Fruit fly (Drosophila melanogaster) whole organism, prepupa: Measurements from ENCODE around the gene Rdl.
A peak's percentile ranks its signal among the peaks of the same experiment; 100 is the strongest.

Experiments used
- Blimp-1 ChIP-seq: fragments of 200-800 bp; sonication (Bioruptor generic); optimal IDR thresholded peaks from 3 replicates; lab custom pipeline; 2017; ENCODE audit warnings: missing biosample characterization, missing genetic modification characterization, mild to moderate bottlenecking, moderate library complexity, missing genetic modification reagents
- CG10631 ChIP-seq: fragments of 200-800 bp; sonication (Bioruptor generic); optimal IDR thresholded peaks from 2 replicates; lab custom pipeline; 2016; ENCODE audit warnings: missing biosample characterization, missing genetic modification characterization
- CG10669 ChIP-seq: fragments of 200-800 bp; sonication (Bioruptor generic); optimal IDR thresholded peaks from 3 replicates; lab custom pipeline; 2018; ENCODE audit warnings: missing biosample characterization, mild to moderate bottlenecking, missing genetic modification characterization, moderate library complexity
- CG11762 ChIP-seq: fragments of 200-800 bp; sonication (Bioruptor generic); optimal IDR thresholded peaks from 3 replicates; lab custom pipeline; 2016; ENCODE audit warnings: missing biosample characterization, missing genetic modification characterization; ENCODE audit not compliant: insufficient read depth
- CG15336 ChIP-seq: fragments of 200-800 bp; sonication (Bioruptor generic); IDR thresholded peaks from 2 replicates; pipeline ENCODE4 v1.3.6; 2022; ENCODE audit warnings: missing biosample characterization, missing genetic modification characterization
- CG1621 ChIP-seq: fragments of 200-800 bp; sonication (Bioruptor generic); optimal IDR thresholded peaks from 3 replicates; lab custom pipeline; 2018; ENCODE audit warnings: missing biosample characterization, mild to moderate bottlenecking, missing genetic modification characterization
- CG16779 ChIP-seq: fragments of 200-800 bp; sonication (Bioruptor generic); optimal IDR thresholded peaks from 3 replicates; lab custom pipeline; 2017; ENCODE audit warnings: missing biosample characterization, mild to moderate bottlenecking, missing genetic modification characterization
- CG31627 ChIP-seq: fragments of 200-800 bp; sonication (Bioruptor generic); optimal IDR thresholded peaks from 3 replicates; lab custom pipeline; 2016; ENCODE audit warnings: missing biosample characterization, missing genetic modification characterization
- CG32006 ChIP-seq: fragments of 200-800 bp; sonication (Bioruptor generic); optimal IDR thresholded peaks from 3 replicates; lab custom pipeline; 2017; ENCODE audit warnings: missing biosample characterization, mild to moderate bottlenecking, missing genetic modification characterization
- CG3919 ChIP-seq: fragments of 200-800 bp; sonication (Bioruptor generic); optimal IDR thresholded peaks from 3 replicates; lab custom pipeline; 2016; ENCODE audit warnings: missing biosample characterization, missing genetic modification characterization
- CG4318 ChIP-seq: fragments of 200-800 bp; sonication (Bioruptor generic); optimal IDR thresholded peaks from 3 replicates; lab custom pipeline; 2017; ENCODE audit warnings: missing biosample characterization, mild to moderate bottlenecking, missing genetic modification characterization
- CG6163 ChIP-seq: fragments of 200-800 bp; sonication (Bioruptor generic); IDR thresholded peaks from 3 replicates; pipeline ENCODE4 v1.3.6; 2022; ENCODE audit warnings: missing biosample characterization, missing genetic modification characterization
- CG6792 ChIP-seq: fragments of 200-800 bp; sonication (Bioruptor generic); optimal IDR thresholded peaks from 3 replicates; lab custom pipeline; 2016; ENCODE audit warnings: missing biosample characterization, missing genetic modification characterization
- CG6808 ChIP-seq: fragments of 200-800 bp; sonication (Bioruptor generic); optimal IDR thresholded peaks from 3 replicates; lab custom pipeline; 2017; ENCODE audit warnings: missing biosample characterization, missing genetic modification characterization, mild to moderate bottlenecking, moderate library complexity, missing genetic modification reagents
- CG6854 ChIP-seq: fragments of 200-800 bp; sonication (Bioruptor generic); optimal IDR thresholded peaks from 2 replicates; lab custom pipeline; 2017; ENCODE audit warnings: missing biosample characterization, mild to moderate bottlenecking, missing genetic modification characterization
- CG7368 ChIP-seq: fragments of 200-800 bp; sonication (Bioruptor generic); optimal IDR thresholded peaks from 3 replicates; lab custom pipeline; 2016; ENCODE audit warnings: missing biosample characterization, missing genetic modification characterization
- CG8319 ChIP-seq: fragments of 200-800 bp; sonication (Bioruptor generic); optimal IDR thresholded peaks from 3 replicates; lab custom pipeline; 2016; ENCODE audit warnings: missing biosample characterization, missing genetic modification characterization
- CG9139 ChIP-seq: fragments of 200-800 bp; sonication (Bioruptor generic); optimal IDR thresholded peaks from 3 replicates; lab custom pipeline; 2017; ENCODE audit warnings: missing biosample characterization, mild to moderate bottlenecking, missing genetic modification characterization
- Eip75B ChIP-seq: fragments of 200-800 bp; sonication (Bioruptor generic); optimal IDR thresholded peaks from 3 replicates; lab custom pipeline; 2016; ENCODE audit warnings: missing biosample characterization, missing genetic modification characterization
- Ets21C ChIP-seq: fragments of 200-800 bp; sonication (Bioruptor generic); optimal IDR thresholded peaks from 3 replicates; lab custom pipeline; 2016; ENCODE audit warnings: missing biosample characterization, missing genetic modification characterization
- Ets96B ChIP-seq: fragments of 200-800 bp; optimal IDR thresholded peaks from 2 replicates; lab custom pipeline; 2019; ENCODE audit warnings: missing biosample characterization, mild to moderate bottlenecking, missing genetic modification characterization, moderate library complexity
- Gug ChIP-seq: fragments of 200-800 bp; sonication (Bioruptor generic); IDR thresholded peaks from 2 replicates; pipeline ENCODE4 v1.3.6; 2022; ENCODE audit warnings: missing biosample characterization, missing genetic modification characterization
- Hr38 ChIP-seq: sonication (Bioruptor generic); optimal IDR thresholded peaks from 2 replicates; lab custom pipeline; 2016; ENCODE audit warnings: missing biosample characterization, missing genetic modification characterization
- Hr39 ChIP-seq: fragments of 200-800 bp; sonication (Bioruptor generic); optimal IDR thresholded peaks from 2 replicates; lab custom pipeline; 2016; ENCODE audit warnings: missing biosample characterization, missing genetic modification characterization
- Hr4 ChIP-seq: fragments of 200-800 bp; sonication (Bioruptor generic); optimal IDR thresholded peaks from 3 replicates; lab custom pipeline; 2016; ENCODE audit warnings: missing biosample characterization, missing genetic modification characterization
- Lpt ChIP-seq: fragments of 200-800 bp; sonication (Bioruptor generic); optimal IDR thresholded peaks from 3 replicates; lab custom pipeline; 2016; ENCODE audit warnings: missing biosample characterization, missing genetic modification characterization
- Met ChIP-seq: fragments of 200-800 bp; sonication (Bioruptor generic); optimal IDR thresholded peaks from 3 replicates; lab custom pipeline; 2016; ENCODE audit warnings: missing biosample characterization, missing genetic modification characterization
- OdsH ChIP-seq: fragments of 200-800 bp; sonication (Bioruptor generic); optimal IDR thresholded peaks from 3 replicates; lab custom pipeline; 2016; ENCODE audit warnings: missing biosample characterization, missing genetic modification characterization
- Sox102F ChIP-seq: fragments of 200-800 bp; sonication (Bioruptor generic); optimal IDR thresholded peaks from 2 replicates; lab custom pipeline; 2016; ENCODE audit warnings: missing biosample characterization, mild to moderate bottlenecking, missing genetic modification characterization
- Sox14 ChIP-seq: fragments of 200-800 bp; sonication (Bioruptor generic); optimal IDR thresholded peaks from 3 replicates; lab custom pipeline; 2016; ENCODE audit warnings: missing biosample characterization, missing genetic modification characterization
- Sox15 ChIP-seq: fragments of 200-800 bp; sonication (Bioruptor generic); optimal IDR thresholded peaks from 3 replicates; lab custom pipeline; 2016; ENCODE audit warnings: missing biosample characterization, missing genetic modification characterization
- achi ChIP-seq: fragments of 200-800 bp; sonication (Bioruptor generic); optimal IDR thresholded peaks from 3 replicates; lab custom pipeline; 2016; ENCODE audit warnings: missing biosample characterization, missing genetic modification characterization
- dac ChIP-seq: fragments of 200-800 bp; sonication (Bioruptor generic); optimal IDR thresholded peaks from 2 replicates; lab custom pipeline; 2017; ENCODE audit warnings: missing biosample characterization, mild to moderate bottlenecking, missing genetic modification characterization
- dsx ChIP-seq: fragments of 200-800 bp; optimal IDR thresholded peaks from 3 replicates; lab custom pipeline; 2019; ENCODE audit warnings: missing biosample characterization, mild to moderate bottlenecking, missing genetic modification characterization, moderate library complexity; ENCODE audit not compliant: poor library complexity, severe bottlenecking
- eg ChIP-seq: fragments of 200-800 bp; sonication (Bioruptor generic); IDR thresholded peaks from 3 replicates; pipeline ENCODE4 v1.3.6; 2022; ENCODE audit warnings: missing biosample characterization, missing genetic modification characterization
- esn ChIP-seq: fragments of 200-800 bp; sonication (Bioruptor generic); optimal IDR thresholded peaks from 2 replicates; lab custom pipeline; 2016; ENCODE audit warnings: missing biosample characterization, mild to moderate bottlenecking, missing genetic modification characterization, moderate library complexity
- fd85E ChIP-seq: fragments of 200-800 bp; sonication (Bioruptor generic); optimal IDR thresholded peaks from 3 replicates; lab custom pipeline; 2016; ENCODE audit warnings: missing biosample characterization, missing genetic modification characterization
- lz ChIP-seq: fragments of 200-800 bp; sonication (Bioruptor generic); optimal IDR thresholded peaks from 3 replicates; lab custom pipeline; 2016; ENCODE audit warnings: missing biosample characterization, missing genetic modification characterization
- net ChIP-seq: fragments of 200-800 bp; sonication (Bioruptor generic); optimal IDR thresholded peaks from 3 replicates; lab custom pipeline; 2016; ENCODE audit warnings: missing biosample characterization, missing genetic modification characterization
- pdm3 ChIP-seq: fragments of 200-800 bp; sonication (Bioruptor generic); optimal IDR thresholded peaks from 3 replicates; lab custom pipeline; 2016; ENCODE audit warnings: missing biosample characterization, missing genetic modification characterization
- salr ChIP-seq, 2 experiments: fragments of 200-800 bp; sonication (Bioruptor generic); optimal IDR thresholded peaks; 3 replicates each; lab custom pipeline; 2016 to 2018; ENCODE audit warnings: missing biosample characterization in 2 of 2, missing genetic modification characterization in 2 of 2, mild to moderate bottlenecking in 1 of 2
- spab ChIP-seq: fragments of 200-800 bp; sonication (Bioruptor generic); optimal IDR thresholded peaks from 2 replicates; lab custom pipeline; 2017; ENCODE audit warnings: missing biosample characterization, mild to moderate bottlenecking, missing genetic modification characterization, missing genetic modification reagents
- vri ChIP-seq: fragments of 200-800 bp; sonication (Bioruptor generic); optimal IDR thresholded peaks from 3 replicates; lab custom pipeline; 2016; ENCODE audit warnings: missing biosample characterization, mild to moderate bottlenecking, missing genetic modification characterization

The Rdl gene

DNA sequence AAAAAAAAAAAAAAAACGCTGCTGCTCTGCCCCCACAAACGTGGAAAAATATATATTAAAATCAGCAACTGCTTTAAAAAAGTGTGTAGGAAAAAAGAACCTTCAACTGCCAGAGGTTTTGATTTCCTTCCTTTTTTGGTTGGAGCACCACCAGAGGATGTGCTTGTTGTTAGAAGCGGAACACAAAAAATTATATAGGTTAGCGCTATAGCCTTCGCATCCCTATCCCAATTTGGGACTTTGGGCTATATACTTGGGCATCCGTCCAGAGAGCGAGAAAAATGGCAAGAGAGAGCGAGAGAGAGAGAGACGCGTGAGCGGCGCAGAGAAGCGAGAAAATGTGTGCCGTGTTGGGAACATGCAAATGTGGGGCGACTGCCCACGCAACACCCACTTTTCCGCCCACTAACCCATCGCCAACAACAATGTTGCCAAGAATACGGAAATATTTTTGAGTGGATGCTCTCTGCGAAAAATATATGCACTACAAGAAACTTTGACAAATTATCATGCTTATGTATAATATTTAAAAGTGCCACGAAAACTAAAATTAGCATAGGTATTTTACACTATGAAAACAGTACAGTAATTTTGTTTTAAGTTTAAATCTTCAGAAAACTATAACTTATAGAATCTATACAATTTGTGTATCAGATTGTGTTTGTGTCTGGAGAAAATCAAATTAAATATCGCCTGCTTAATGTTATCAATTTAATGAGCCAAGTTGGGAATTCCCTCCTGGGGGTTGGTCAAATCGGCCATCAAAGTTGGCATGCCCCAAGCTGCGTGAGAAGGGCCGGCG lies 54.9 kb downstream of the Rdl start (continued):
- TF ChIP-seq salr (GFP tag; optimal IDR thresholded peaks at IDR 0.05; lab: Kevin White, UChicago): no peak
- peak; percentile 3 for TF ChIP-seq Lpt
- TF ChIP-seq Met: no peak
- TF ChIP-seq Eip75B (GFP tag; lab: Kevin White, UChicago): peak; percentile 21
- TF ChIP-seq CG32006 (GFP tag; lab: Kevin White, UChicago): peak; percentile 76
- peak; percentile 14 for TF ChIP-seq esn (GFP tag; lab: Kevin White, UChicago)
- TF ChIP-seq CG6808 (GFP tag; lab: Kevin White, UChicago): no peak
- no peak for TF ChIP-seq net (GFP tag; lab: Kevin White, UChicago)
- no peak for TF ChIP-seq CG11762 (GFP tag; lab: Kevin White, UChicago)

dm6 chr3L:9126021-9126811 lies 55.7 kb downstream of the Rdl start:
- TF ChIP-seq eg (no peak), CG6808 (GFP tag; lab: Kevin White, UChicago) (no peak), CG10669 (GFP tag; lab: Kevin White, UChicago) (no peak), pdm3 (GFP tag; lab: Kevin White, UChicago) (no peak), Hr4 (GFP tag; lab: Kevin White, UChicago) (no peak), CG8319 (GFP tag; lab: Kevin White, UChicago) (no peak), fd85E (GFP tag; lab: Kevin White, UChicago) (no peak), dsx (no peak), lz (GFP tag; lab: Kevin White, UChicago) (no peak), Hr39 (GFP tag; lab: Kevin White, UChicago) (no peak), spab (no peak), achi (no peak), Met (no peak), Gug (GFP tag; lab: Robert Waterston, UW) (no peak), Sox15 (no peak), CG16779 (tag; lab: Kevin White, UChicago) (no peak), CG6792 (GFP tag; lab: Kevin White, UChicago) (no peak), CG3919 (GFP tag; lab: Kevin White, UChicago) (no peak)

DNA sequence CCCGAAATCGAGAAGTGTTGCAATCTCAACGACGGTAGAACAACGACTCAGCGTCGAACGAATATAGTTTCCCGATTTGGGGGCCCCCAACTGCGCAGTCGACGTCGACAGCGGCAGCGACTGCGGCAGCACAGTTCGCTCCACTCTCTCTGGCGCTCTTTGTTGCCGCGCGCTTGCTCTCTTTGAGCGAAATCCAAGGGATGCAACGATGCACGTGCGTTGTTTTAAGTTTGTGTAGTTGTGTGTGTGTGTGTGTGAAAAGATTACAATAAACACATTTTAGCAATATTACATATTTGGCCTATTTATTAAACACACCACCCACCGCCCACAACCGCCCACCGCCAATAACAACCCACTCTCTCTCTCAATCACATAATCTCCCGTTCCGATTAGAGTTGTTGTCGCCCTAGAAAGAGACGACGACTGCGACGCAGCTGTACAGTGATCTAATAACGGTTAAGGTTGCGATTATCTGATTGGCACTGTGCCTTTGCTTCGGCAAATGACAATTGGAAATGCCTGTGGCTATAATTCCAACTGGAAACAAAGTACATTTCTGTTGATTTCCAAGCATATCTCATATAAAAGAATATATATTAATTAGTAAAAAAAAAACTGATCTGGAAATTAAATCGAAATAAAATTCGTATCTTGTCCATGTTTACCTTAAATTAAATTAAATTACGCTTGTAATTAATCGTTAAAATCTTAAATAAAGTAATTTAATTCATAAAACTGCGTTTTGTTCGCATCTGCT lies 56.5 kb downstream of the Rdl start:
- TF ChIP-seq Eip75B (GFP tag; lab: Kevin White, UChicago): no peak
- TF ChIP-seq Ets21C (GFP tag; lab: Kevin White, UChicago): no peak
- no peak for TF ChIP-seq OdsH (GFP tag; lab: Kevin White, UChicago)
- no peak for TF ChIP-seq Hr4 (GFP tag; lab: Kevin White, UChicago)
- TF ChIP-seq CG10631 (GFP tag; lab: Kevin White, UChicago): no peak
- TF ChIP-seq Lpt: no peak
- no peak for TF ChIP-seq dsx
- TF ChIP-seq Sox14: no peak
- no peak for TF ChIP-seq CG4318 (GFP tag; lab: Kevin White, UChicago)
- no peak for TF ChIP-seq achi
- no peak for TF ChIP-seq CG3919 (GFP tag; lab: Kevin White, UChicago)
- no peak for TF ChIP-seq dac (GFP tag; lab: Kevin White, UChicago)
- TF ChIP-seq CG15336: peak; percentile 33; the same call in 1 of the 2 replicates
- TF ChIP-seq CG6163 (GFP tag; lab: Robert Waterston, UW): peak; percentile 18; the same call in 1 of the 3 replicates
- TF ChIP-seq Ets96B (tag; lab: Kevin White, UChicago): no peak
- no peak for TF ChIP-seq Sox102F (GFP tag; lab: Kevin White, UChicago)
- no peak for TF ChIP-seq CG1621 (tag; lab: Kevin White, UChicago)
- no peak for TF ChIP-seq Blimp-1 (GFP tag; lab: Kevin White, UChicago)
- TF ChIP-seq CG7368 (GFP tag; lab: Kevin White, UChicago): no peak
- TF ChIP-seq Hr38: no peak
- no peak for TF ChIP-seq vri (GFP tag; lab: Kevin White, UChicago)
- no peak for TF ChIP-seq CG6854 (GFP tag; lab: Kevin White, UChicago)
- no peak for TF ChIP-seq Sox15
- no peak for TF ChIP-seq pdm3 (GFP tag; lab: Kevin White, UChicago)
- no peak for TF ChIP-seq CG9139
- TF ChIP-seq CG31627 (GFP tag; lab: Kevin White, UChicago): no peak
- TF ChIP-seq Hr39 (GFP tag; lab: Kevin White, UChicago): no peak
